Fruit fly (Drosophila melanogaster): ENCODE measurements around the gene CG32591.
A peak's percentile ranks its signal among the peaks of the same experiment; 100 is the strongest.

dm6 chrX:14947399-14947798 lies 18.7 kb upstream of the CG32591 start:
- peak; percentile 71 for TF ChIP-seq CG15269 (tag; optimal IDR thresholded peaks at IDR 0.05)
- peak; percentile 60 for TF ChIP-seq Rfx (GFP tag; IDR thresholded peaks at IDR 0.05)
- TF ChIP-seq crc (GFP tag; optimal IDR thresholded peaks at IDR 0.05), result no peak
- no peak for TF ChIP-seq nmo (GFP tag; optimal IDR thresholded peaks at IDR 0.05)
- TF ChIP-seq sisA (GFP tag; IDR thresholded peaks at IDR 0.05), result no peak
